Fruit fly (Drosophila melanogaster) whole organism, wandering third instar larva: ENCODE measurements around the gene Z600.

Source experiments
- Abd-B ChIP-seq: fragments of >200 bp; optimal IDR thresholded peaks from 2 replicates; lab custom pipeline; 2017; ENCODE audit warnings: missing biosample characterization, missing genetic modification characterization
- CG32264 ChIP-seq: fragments of 200-800 bp; sonication (Bioruptor generic); optimal IDR thresholded peaks from 2 replicates; lab custom pipeline; 2016; ENCODE audit warnings: missing biosample characterization, missing genetic modification characterization
- CG9705 ChIP-seq: fragments of 200-800 bp; sonication (Bioruptor generic); optimal IDR thresholded peaks from 2 replicates; lab custom pipeline; 2018; ENCODE audit warnings: missing biosample characterization, mild to moderate bottlenecking, missing genetic modification characterization
- CrebA ChIP-seq: fragments of 200-800 bp; sonication (Bioruptor generic); optimal IDR thresholded peaks from 2 replicates; lab custom pipeline; 2016; ENCODE audit warnings: missing biosample characterization, mild to moderate bottlenecking, missing genetic modification characterization, borderline replicate concordance
- Dfd ChIP-seq: fragments of >200 bp; optimal IDR thresholded peaks from 2 replicates; lab custom pipeline; 2017; ENCODE audit warnings: missing biosample characterization, missing genetic modification characterization
- Dif ChIP-seq: fragments of 200-275, 200-300 bp; sonication (Bioruptor generic); optimal IDR thresholded peaks from 2 replicates; lab custom pipeline; 2018; ENCODE audit warnings: missing biosample characterization, missing genetic modification characterization; ENCODE audit not compliant: partially characterized antibody
- GATAd ChIP-seq: sonication (Bioruptor generic); optimal IDR thresholded peaks from 2 replicates; lab custom pipeline; 2016; ENCODE audit warnings: missing biosample characterization, missing genetic modification characterization
- HLH106 ChIP-seq: fragments of 200-800 bp; optimal IDR thresholded peaks from 3 replicates; lab custom pipeline; 2019; ENCODE audit warnings: missing biosample characterization, mild to moderate bottlenecking, missing genetic modification characterization, moderate library complexity
- Hnf4 ChIP-seq: fragments of 200-800 bp; sonication (Bioruptor generic); optimal IDR thresholded peaks from 2 replicates; lab custom pipeline; 2016; ENCODE audit warnings: missing biosample characterization, mild to moderate bottlenecking, missing genetic modification characterization
- Hr78 ChIP-seq: fragments of >200 bp; optimal IDR thresholded peaks from 2 replicates; lab custom pipeline; 2017; ENCODE audit warnings: missing biosample characterization, missing genetic modification characterization
- Hr83 ChIP-seq: fragments of 200-300 bp; sonication (Bioruptor generic); optimal IDR thresholded peaks from 2 replicates; lab custom pipeline; 2016; ENCODE audit warnings: missing biosample characterization, mild to moderate bottlenecking, missing genetic modification characterization, moderate library complexity; ENCODE audit not compliant: poor library complexity, severe bottlenecking
- Jra ChIP-seq: sonication (Bioruptor generic); optimal IDR thresholded peaks from 2 replicates; lab custom pipeline; 2016; ENCODE audit warnings: missing biosample characterization, missing genetic modification characterization
- Mio ChIP-seq: sonication (Bioruptor generic); optimal IDR thresholded peaks from 2 replicates; lab custom pipeline; 2016; ENCODE audit warnings: missing biosample characterization, missing genetic modification characterization
- N ChIP-seq: fragments of >200 bp; optimal IDR thresholded peaks from 2 replicates; lab custom pipeline; 2018; ENCODE audit warnings: missing biosample characterization, missing external identifiers, missing genetic modification characterization
- OdsH ChIP-seq: fragments of 200-800 bp; sonication (Bioruptor generic); optimal IDR thresholded peaks from 2 replicates; lab custom pipeline; 2016; ENCODE audit warnings: missing biosample characterization, mild to moderate bottlenecking, missing genetic modification characterization
- Rel ChIP-seq, 2 experiments: fragments of 200-800 bp; sonication (Bioruptor generic) in 1 of 2; optimal IDR thresholded peaks; 2 replicates in 1 of 2; 3 replicates in 1 of 2; lab custom pipeline; 2016 to 2019; ENCODE audit warnings: mild to moderate bottlenecking in 2 of 2, missing biosample characterization in 2 of 2, missing genetic modification characterization in 2 of 2, moderate library complexity in 1 of 2
- Sp1 ChIP-seq: fragments of 200-800 bp; sonication (Bioruptor generic); optimal IDR thresholded peaks from 3 replicates; lab custom pipeline; 2019; ENCODE audit warnings: missing biosample characterization, mild to moderate bottlenecking, missing genetic modification characterization, moderate library complexity
- Vsx2 ChIP-seq: fragments of 200-300, 225-300 bp; sonication (Bioruptor generic); optimal IDR thresholded peaks from 2 replicates; lab custom pipeline; 2018; ENCODE audit warnings: missing biosample characterization, missing genetic modification characterization; ENCODE audit not compliant: partially characterized antibody
- br ChIP-seq: fragments of 200-800 bp; sonication (Bioruptor generic); optimal IDR thresholded peaks from 2 replicates; lab custom pipeline; 2016; ENCODE audit warnings: missing biosample characterization, missing genetic modification characterization
- brk ChIP-seq: fragments of 200-800 bp; sonication (Bioruptor generic); optimal IDR thresholded peaks from 2 replicates; lab custom pipeline; 2016; ENCODE audit warnings: missing biosample characterization, mild to moderate bottlenecking, missing genetic modification characterization
- dl ChIP-seq, 2 experiments: fragments of 175-275, 200-275 bp in 1 of 2; fragments of 200-275 bp in 1 of 2; sonication (Bioruptor generic); optimal IDR thresholded peaks; lab custom pipeline; 2018; ENCODE audit warnings: mild to moderate bottlenecking in 2 of 2, missing biosample characterization in 2 of 2, missing genetic modification characterization in 2 of 2, moderate library complexity in 2 of 2; ENCODE audit not compliant: partially characterized antibody in 2 of 2, insufficient read depth in 1 of 2
- dmrt93B ChIP-seq: fragments of 200-800 bp; sonication (Bioruptor generic); optimal IDR thresholded peaks from 2 replicates; lab custom pipeline; 2018; ENCODE audit warnings: missing biosample characterization, mild to moderate bottlenecking, missing genetic modification characterization
- dsf ChIP-seq: sonication (Bioruptor generic); optimal IDR thresholded peaks from 2 replicates; lab custom pipeline; 2016; ENCODE audit warnings: missing biosample characterization, missing genetic modification characterization, borderline replicate concordance
- ey ChIP-seq: fragments of 200-800 bp; sonication (Bioruptor generic); optimal IDR thresholded peaks from 2 replicates; lab custom pipeline; 2016; ENCODE audit warnings: missing biosample characterization, missing genetic modification characterization
- foxo ChIP-seq, 2 experiments: fragments of 200-800 bp; sonication (Bioruptor generic); optimal IDR thresholded peaks; 2 replicates in 1 of 2; 3 replicates in 1 of 2; lab custom pipeline; 2016 to 2017; ENCODE audit warnings: missing biosample characterization in 2 of 2, missing genetic modification characterization in 2 of 2
- fru ChIP-seq: fragments of 200-800 bp; sonication (Bioruptor generic); optimal IDR thresholded peaks from 3 replicates; lab custom pipeline; 2016; ENCODE audit warnings: missing biosample characterization, mild to moderate bottlenecking, missing genetic modification characterization
- h ChIP-seq: fragments of 200-800 bp; sonication (Bioruptor generic); optimal IDR thresholded peaks from 3 replicates; lab custom pipeline; 2016; ENCODE audit warnings: missing biosample characterization, mild to moderate bottlenecking, missing genetic modification characterization
- jim ChIP-seq: fragments of 175-275, 200-325 bp; sonication (Bioruptor generic); optimal IDR thresholded peaks from 2 replicates; lab custom pipeline; 2016; ENCODE audit warnings: missing biosample characterization, mild to moderate bottlenecking, missing genetic modification characterization
- lola ChIP-seq: fragments of >200 bp; optimal IDR thresholded peaks from 2 replicates; lab custom pipeline; 2017; ENCODE audit warnings: missing biosample characterization, missing genetic modification characterization
- pan ChIP-seq: fragments of >200 bp; optimal IDR thresholded peaks from 2 replicates; lab custom pipeline; 2017
- psq ChIP-seq: fragments of 200-800 bp; sonication (Bioruptor generic); optimal IDR thresholded peaks from 3 replicates; lab custom pipeline; 2017; ENCODE audit warnings: missing biosample characterization, mild to moderate bottlenecking, missing genetic modification characterization, moderate library complexity
- rgr ChIP-seq: fragments of 200-800 bp; sonication (Bioruptor generic); optimal IDR thresholded peaks from 3 replicates; lab custom pipeline; 2016; ENCODE audit warnings: missing biosample characterization, mild to moderate bottlenecking, missing genetic modification characterization
- sage ChIP-seq: fragments of 200-800 bp; sonication (Bioruptor generic); optimal IDR thresholded peaks from 2 replicates; lab custom pipeline; 2016; ENCODE audit warnings: missing biosample characterization, mild to moderate bottlenecking, missing genetic modification characterization
- sv ChIP-seq: fragments of 200-800 bp; sonication (Bioruptor generic); optimal IDR thresholded peaks from 3 replicates; lab custom pipeline; 2016; ENCODE audit warnings: missing biosample characterization, missing genetic modification characterization
- tai ChIP-seq: sonication (Bioruptor generic); optimal IDR thresholded peaks from 2 replicates; lab custom pipeline; 2016; ENCODE audit warnings: missing biosample characterization, missing genetic modification characterization
- usp ChIP-seq: fragments of >200 bp; optimal IDR thresholded peaks from 2 replicates; lab custom pipeline; 2017; ENCODE audit warnings: missing biosample characterization, missing genetic modification characterization
- woc ChIP-seq: sonication (Bioruptor generic); optimal IDR thresholded peaks from 2 replicates; lab custom pipeline; 2016; ENCODE audit warnings: missing biosample characterization, mild to moderate bottlenecking, missing genetic modification characterization

The Z600 gene

dm6 chr3L:15534274-15535227, 25.7 kb downstream of the Z600 start:
- TF ChIP-seq br (peak; percentile 65), CG9705 (GFP tag; lab: Kevin White, UChicago) (peak; percentile 32), Mio (no peak), Dif (peak; percentile 88), Sp1 (GFP tag; lab: Kevin White, UChicago) (peak; percentile 88), N (GFP tag; lab: Kevin White, UChicago) (no peak), psq (peak; percentile 69), sage (GFP tag; lab: Kevin White, UChicago) (no peak), h (GFP tag; lab: Kevin White, UChicago) (peak; percentile 57), Hr83 (GFP tag; lab: Kevin White, UChicago) (no peak), foxo (GFP tag; optimal IDR thresholded peaks at IDR 0.05; lab: Kevin White, UChicago) (peak; percentile 32 to 76), Hnf4 (GFP tag; lab: Kevin White, UChicago) (peak; percentile 75), pan (peak; percentile 89), dl (GFP tag; optimal IDR thresholded peaks at IDR 0.05; lab: Kevin White, UChicago; ENCODE audit: insufficient read depth in 1 of 2, partially characterized antibody in 2 of 2) (peak; percentile 53 to 59), usp (GFP tag; lab: Kevin White, UChicago) (no peak), tai (GFP tag; lab: Kevin White, UChicago) (peak; percentile 75), Abd-B (no peak), ey (GFP tag; lab: Kevin White, UChicago) (peak; percentile 75), Vsx2 (GFP tag; lab: Kevin White, UChicago) (no peak), Rel (GFP tag; optimal IDR thresholded peaks at IDR 0.05; lab: Kevin White, UChicago) (no peak), Rel (tag; optimal IDR thresholded peaks at IDR 0.05; lab: Kevin White, UChicago) (peak; percentile 15), fru (GFP tag; lab: Kevin White, UChicago) (peak; percentile 71), woc (GFP tag; lab: Kevin White, UChicago) (peak; percentile 95), brk (GFP tag; lab: Kevin White, UChicago) (no peak), CrebA (peak; percentile 31), rgr (GFP tag; lab: Kevin White, UChicago) (peak; percentile 58), GATAd (GFP tag; lab: Kevin White, UChicago) (no peak), Dfd (GFP tag; lab: Kevin White, UChicago) (no peak), CG32264 (GFP tag; lab: Kevin White, UChicago) (no peak), dmrt93B (GFP tag; lab: Kevin White, UChicago) (peak; percentile 78), HLH106 (tag; lab: Kevin White, UChicago) (peak; percentile 77), lola (GFP tag; lab: Kevin White, UChicago) (no peak), dsf (no peak), jim (GFP tag; lab: Kevin White, UChicago) (no peak), sv (peak; percentile 54), Hr78 (GFP tag; lab: Kevin White, UChicago) (no peak), Jra (peak; percentile 23), OdsH (GFP tag; lab: Kevin White, UChicago) (peak; percentile 64)

DNA sequence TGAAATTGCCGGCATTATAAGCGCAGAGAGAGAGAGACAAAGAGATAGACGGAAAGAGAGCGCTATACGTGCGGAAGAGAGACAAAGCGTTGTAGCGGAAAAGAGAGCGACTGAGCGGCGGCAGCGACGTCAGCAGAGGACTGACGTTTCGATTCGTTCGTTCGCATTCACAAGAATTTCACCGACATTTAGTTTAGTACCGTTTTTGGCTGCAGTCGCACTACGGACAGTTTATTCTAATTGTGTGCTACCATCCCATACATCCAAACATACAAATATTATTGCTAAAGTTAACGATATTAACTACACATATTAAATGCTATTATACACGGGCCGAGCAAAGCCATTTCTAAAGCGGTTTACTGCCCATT, 26.4 kb downstream of the Z600 start, which contains the start of gene CrebA:
Gene CrebA (plus strand): TSS at position 168 of the 371 bp plus-strand sequence.
- TF ChIP-seq Hnf4 (GFP tag; lab: Kevin White, UChicago) (no peak), Abd-B (no peak), rgr (GFP tag; lab: Kevin White, UChicago) (no peak), usp (GFP tag; lab: Kevin White, UChicago) (no peak), Hr83 (GFP tag; lab: Kevin White, UChicago) (peak; percentile 80), sage (GFP tag; lab: Kevin White, UChicago) (peak; percentile 31), Rel (GFP tag; optimal IDR thresholded peaks at IDR 0.05; lab: Kevin White, UChicago) (no peak), Rel (tag; optimal IDR thresholded peaks at IDR 0.05; lab: Kevin White, UChicago) (peak; percentile 18), Vsx2 (GFP tag; lab: Kevin White, UChicago) (peak; percentile 81), woc (GFP tag; lab: Kevin White, UChicago) (no peak), Sp1 (GFP tag; lab: Kevin White, UChicago) (no peak), dl (GFP tag; optimal IDR thresholded peaks at IDR 0.05; lab: Kevin White, UChicago; ENCODE audit: insufficient read depth in 1 of 2, partially characterized antibody in 2 of 2) (peak; percentile 83 to 89), Dif (peak; percentile 91)
